Worm (Caenorhabditis elegans): Measurements from ENCODE around the gene swsn-6.

The swsn-6 gene

DNA sequence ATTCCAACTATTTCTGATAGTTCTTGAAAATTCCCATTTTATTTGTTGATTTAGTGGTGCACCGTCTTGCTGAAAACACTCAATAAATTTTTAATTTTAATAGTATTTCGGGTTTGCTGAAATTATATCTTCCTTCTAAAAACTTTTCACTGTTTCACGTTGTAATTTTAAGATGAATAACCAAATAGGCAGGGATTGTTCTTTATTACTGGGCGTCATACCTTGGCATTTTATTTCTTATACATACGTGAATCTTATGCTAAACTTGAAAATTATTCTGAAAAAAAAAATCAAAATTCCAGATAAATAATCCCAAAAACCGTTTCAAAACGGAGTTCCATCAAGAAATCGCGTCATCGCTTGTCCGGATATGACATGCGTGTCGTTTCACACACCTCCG, 43.9 kb downstream of the swsn-6 start, which contains the start of gene mgl-3:
TSS of gene mgl-3 (plus strand) at position 301 of the 400 bp plus-strand sequence.
- no peak for TF ChIP-seq nhr-25 (tag; optimal IDR thresholded peaks at IDR 0.05)
- TF ChIP-seq ztf-1 (GFP tag; conservative IDR thresholded peaks at IDR 0.05) = no peak
- TF ChIP-seq gmeb-1 (tag; optimal IDR thresholded peaks at IDR 0.05) = no peak
- TF ChIP-seq elt-3 (tag; optimal IDR thresholded peaks at IDR 0.05) = no peak
